Worm (Caenorhabditis elegans): Measurements from ENCODE around the gene F58F6.5.

The F58F6.5 gene

DNA sequence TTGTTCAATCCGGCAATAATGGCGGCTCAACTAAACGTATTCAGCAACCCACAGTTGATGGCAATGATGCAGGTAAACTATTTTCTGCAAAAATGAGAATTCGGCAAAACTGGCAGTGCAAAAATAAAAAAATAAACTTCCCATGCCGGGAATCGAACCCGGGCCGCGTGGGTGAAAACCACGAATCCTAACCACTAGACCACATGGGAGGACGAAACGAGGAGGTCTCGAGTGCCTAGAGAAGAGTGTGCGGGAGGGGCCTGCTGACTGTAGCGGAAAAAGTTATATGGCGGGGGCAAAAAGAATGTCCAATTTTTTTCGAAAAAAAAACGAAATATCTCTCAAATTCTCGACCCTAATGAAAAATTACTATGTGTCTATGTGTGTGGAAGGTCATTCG is 44.6 kb downstream of the F58F6.5 start (continued):
- no peak for TF ChIP-seq daf-19 (GFP tag; conservative IDR thresholded peaks at IDR 0.05)
- no peak for TF ChIP-seq nhr-25 (tag; optimal IDR thresholded peaks at IDR 0.05; ENCODE audit: borderline replicate concordance, insufficient read depth)
- peak; percentile 5 for TF ChIP-seq aha-1 (tag)
- no peak for TF ChIP-seq zip-2 (tag; optimal IDR thresholded peaks at IDR 0.05)
- TF ChIP-seq F49E8.2 (tag; optimal IDR thresholded peaks at IDR 0.05; ENCODE audit: borderline replicate concordance): no peak
- no peak; the same call in 1 of the 2 replicates for TF ChIP-seq php-3 (GFP tag; IDR thresholded peaks at IDR 0.05)
- TF ChIP-seq hif-1 (tag; optimal IDR thresholded peaks at IDR 0.05): no peak
- no peak for TF ChIP-seq snpc-4 (tag; optimal IDR thresholded peaks at IDR 0.05)
- TF ChIP-seq ztf-11 (tag; optimal IDR thresholded peaks at IDR 0.05): no peak
- TF ChIP-seq spr-3 (GFP tag; optimal IDR thresholded peaks at IDR 0.05): no peak
- 0 out of 2 replicates have a peak, but pooled peaks have one; percentile 23 for TF ChIP-seq lin-1 (GFP tag; IDR thresholded peaks at IDR 0.05)

DNA sequence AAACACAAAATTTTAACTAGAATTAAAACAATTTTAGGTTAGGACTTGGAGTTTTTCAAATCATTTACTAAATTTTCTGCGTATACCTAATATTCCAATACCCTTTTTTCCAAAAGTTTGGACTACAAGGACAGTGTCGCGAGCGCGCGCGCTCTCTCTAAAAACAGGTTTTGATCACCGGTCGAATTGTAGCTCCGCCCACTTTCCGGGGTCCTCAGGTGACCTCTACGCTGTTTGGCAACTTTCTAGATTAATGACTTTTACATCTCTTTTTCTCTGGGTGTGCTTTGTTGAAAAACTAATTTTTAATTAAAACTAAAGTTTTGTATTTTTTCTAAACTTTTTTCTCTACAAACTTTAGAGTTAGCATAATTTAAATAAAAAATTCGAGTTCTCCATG is 45.5 kb downstream of the F58F6.5 start:
- TF ChIP-seq nhr-41 (GFP tag; IDR thresholded peaks at IDR 0.05): no peak
- TF ChIP-seq T20F7.1 (GFP tag; optimal IDR thresholded peaks at IDR 0.05): no peak
- peak; percentile 47 for TF ChIP-seq hlh-30 (tag; optimal IDR thresholded peaks at IDR 0.05; ENCODE audit: insufficient read depth)
- TF ChIP-seq mdl-1 (tag; optimal IDR thresholded peaks at IDR 0.05): peak in 1 of 2 experiments; percentile 6
- TF ChIP-seq unc-62 (GFP tag; optimal IDR thresholded peaks at IDR 0.05 in 1 of 2): no peak
- no peak for TF ChIP-seq unc-62 (tag; optimal IDR thresholded peaks at IDR 0.05)
- TF ChIP-seq mep-1 (tag; optimal IDR thresholded peaks at IDR 0.05): no peak
- no peak for TF ChIP-seq pqm-1 (tag; optimal IDR thresholded peaks at IDR 0.05)
- TF ChIP-seq nhr-28 (tag; optimal IDR thresholded peaks at IDR 0.05): peak; percentile 21

DNA sequence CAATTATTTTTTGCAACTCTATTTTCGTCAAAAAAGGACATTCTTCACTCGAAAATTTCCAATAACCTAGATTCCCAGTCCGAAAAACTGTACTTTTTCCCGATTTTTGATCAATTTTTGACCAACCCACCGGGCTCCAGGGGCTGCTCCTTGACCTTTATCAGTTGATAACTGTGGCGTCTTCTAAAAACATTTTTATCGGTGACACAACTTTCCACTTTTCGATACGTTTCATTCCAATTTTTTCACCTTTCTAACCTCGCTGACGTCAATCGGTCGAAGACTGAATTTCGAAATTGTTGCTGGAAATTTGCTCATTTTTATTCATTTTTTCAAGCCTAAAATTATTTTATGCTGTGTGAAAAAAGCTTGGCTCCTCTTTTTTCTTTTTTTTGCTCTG is 46.1 kb downstream of the F58F6.5 start:
- no peak for TF ChIP-seq nhr-48 (tag; optimal IDR thresholded peaks at IDR 0.05)
- TF ChIP-seq hif-1 (tag; optimal IDR thresholded peaks at IDR 0.05): no peak
- no peak for TF ChIP-seq ceh-28 (tag; optimal IDR thresholded peaks at IDR 0.05)
- TF ChIP-seq nhr-77 (tag; optimal IDR thresholded peaks at IDR 0.05): peak; percentile 4
- TF ChIP-seq zip-2 (tag; optimal IDR thresholded peaks at IDR 0.05): no peak
- TF ChIP-seq pqm-1 (tag; optimal IDR thresholded peaks at IDR 0.05): peak; percentile 34
- TF ChIP-seq nhr-28 (tag; optimal IDR thresholded peaks at IDR 0.05): peak; percentile 19
- TF ChIP-seq lim-7 (GFP tag; IDR thresholded peaks at IDR 0.05): no peak
- no peak for TF ChIP-seq gei-8 (GFP tag; optimal IDR thresholded peaks at IDR 0.05)
- TF ChIP-seq dmd-6 (GFP tag; IDR thresholded peaks at IDR 0.05): peak; percentile 43; the same call in 1 of the 2 replicates
- no peak for TF ChIP-seq T26A8.4 (GFP tag; IDR thresholded peaks at IDR 0.05)
- no peak for TF ChIP-seq mxl-3 (GFP tag; optimal IDR thresholded peaks at IDR 0.05)
- TF ChIP-seq hlh-11 (tag; optimal IDR thresholded peaks at IDR 0.05): peak; percentile 39
- TF ChIP-seq set-16 (GFP tag; IDR thresholded peaks at IDR 0.05): no peak
- TF ChIP-seq aly-2 (tag; optimal IDR thresholded peaks at IDR 0.05): no peak
- TF ChIP-seq nhr-41 (GFP tag; IDR thresholded peaks at IDR 0.05): peak; percentile 62; the same call in 1 of the 2 replicates
- no peak for TF ChIP-seq arid-1 (GFP tag; conservative IDR thresholded peaks at IDR 0.05)
- TF ChIP-seq dve-1 (tag; optimal IDR thresholded peaks at IDR 0.05; ENCODE audit: insufficient read depth): peak; percentile 32
- peak; percentile 26 for TF ChIP-seq aha-1 (tag)
- TF ChIP-seq attf-4 (tag; optimal IDR thresholded peaks at IDR 0.05): no peak

DNA sequence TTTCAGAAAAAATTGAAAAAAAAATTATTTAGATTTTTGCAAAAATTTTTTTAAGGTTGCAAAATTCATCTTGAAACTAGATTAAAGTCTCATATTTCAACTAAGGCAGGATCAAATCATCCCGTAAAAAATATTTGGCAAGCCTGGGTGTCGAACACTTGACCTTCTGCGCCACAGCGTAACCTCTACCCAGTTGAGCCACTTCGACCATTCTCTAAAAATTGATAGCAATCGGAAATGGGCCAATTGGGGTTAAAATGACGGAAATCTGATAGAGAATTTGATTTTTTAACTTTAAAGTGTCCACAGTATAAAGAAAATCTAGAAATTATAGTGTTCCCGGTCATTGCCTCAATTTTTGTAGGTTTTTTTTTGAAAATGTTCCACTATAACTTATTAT is 46.6 kb downstream of the F58F6.5 start:
- 0 out of 2 replicates have a peak, but pooled peaks have one; percentile 26 for TF ChIP-seq vab-7 (GFP tag; IDR thresholded peaks at IDR 0.05)
- TF ChIP-seq nhr-77 (tag; optimal IDR thresholded peaks at IDR 0.05): no peak
- TF ChIP-seq Y105C5A.15 (GFP tag; IDR thresholded peaks at IDR 0.05): no peak
- no peak for TF ChIP-seq php-3 (GFP tag; IDR thresholded peaks at IDR 0.05)
- no peak for TF ChIP-seq unc-62 (GFP tag; optimal IDR thresholded peaks at IDR 0.05 in 1 of 2)
- no peak for TF ChIP-seq unc-62 (tag; optimal IDR thresholded peaks at IDR 0.05)
- 0 out of 2 replicates have a peak, but pooled peaks have one; percentile 19 for TF ChIP-seq lin-38 (GFP tag; IDR thresholded peaks at IDR 0.05)
- no peak for TF ChIP-seq nhr-48 (tag; optimal IDR thresholded peaks at IDR 0.05)

Data from whole organism, L4 larva.